Worm (Caenorhabditis elegans): ENCODE measurements around the gene F35H10.10.
"Not testable (repeated sequence)": the region's sequence is repeated elsewhere in the genome, so short reads cannot be mapped to it uniquely, and the experiment has no call there.

Gene F35H10.10

ce11 chrIV:8352036-8352435, 39.3 kb upstream of the F35H10.10 start, which contains the start of gene F17E9.16:
TSS of gene F17E9.16 (plus strand) at chrIV:8352336.
- TF ChIP-seq let-526 (GFP tag; IDR thresholded peaks at IDR 0.05); Y67H2A.10 (GFP tag; conservative IDR thresholded peaks at IDR 0.05); F37B4.10 (GFP tag; IDR thresholded peaks at IDR 0.05): not testable (repeated sequence)

ce11 chrIV:8348073-8348472, 35.3 kb upstream of the F35H10.10 start, which contains the start of gene F17E9.4:
TSS of gene F17E9.4 (plus strand) at chrIV:8348373.
- TF ChIP-seq atf-7 (tag; optimal IDR thresholded peaks at IDR 0.05) = no peak
- no peak for TF ChIP-seq F49E8.2 (tag; optimal IDR thresholded peaks at IDR 0.05; ENCODE audit: insufficient read depth)
- no peak for TF ChIP-seq let-607 (tag; optimal IDR thresholded peaks at IDR 0.05)
- no peak for TF ChIP-seq ceh-58 (GFP tag; IDR thresholded peaks at IDR 0.05)
- TF ChIP-seq nhr-90 (tag; optimal IDR thresholded peaks at IDR 0.05) = no peak
- TF ChIP-seq zim-3 (tag; optimal IDR thresholded peaks at IDR 0.05) = no peak
- no peak for TF ChIP-seq ztf-3 (GFP tag; optimal IDR thresholded peaks at IDR 0.05)
- TF ChIP-seq nhr-120 (GFP tag; IDR thresholded peaks at IDR 0.05) = no peak
- no peak for TF ChIP-seq F23B12.7 (tag; optimal IDR thresholded peaks at IDR 0.05; ENCODE audit: insufficient read depth)
- no peak for TF ChIP-seq ztf-25 (GFP tag; IDR thresholded peaks at IDR 0.05)
- no peak for TF ChIP-seq snpc-3.4 (tag; optimal IDR thresholded peaks at IDR 0.05)
- TF ChIP-seq attf-6 (GFP tag; IDR thresholded peaks at IDR 0.05) = no peak
- no peak for TF ChIP-seq nfyb-1 (GFP tag; IDR thresholded peaks at IDR 0.05)
- TF ChIP-seq unc-62 (GFP tag; optimal IDR thresholded peaks at IDR 0.05) = no peak
- no peak for TF ChIP-seq him-1 (tag; optimal IDR thresholded peaks at IDR 0.05)
- no peak for TF ChIP-seq lin-54 (GFP tag; optimal IDR thresholded peaks at IDR 0.05)
- no peak for TF ChIP-seq B0336.3 (GFP tag; IDR thresholded peaks at IDR 0.05)
- no peak for TF ChIP-seq lin-26 (GFP tag; IDR thresholded peaks at IDR 0.05)
- TF ChIP-seq hlh-12 (tag; optimal IDR thresholded peaks at IDR 0.05) = no peak
- no peak for TF ChIP-seq lin-40 (tag; optimal IDR thresholded peaks at IDR 0.05)

ce11 chrIV:8347051-8347450, 34.3 kb upstream of the F35H10.10 start, which contains the start of the genes F17E9.18 and F17E9.15:
TSS of gene F17E9.18 (minus strand) at chrIV:8347151.
TSS of gene F17E9.15 (plus strand) at chrIV:8347418.
- no peak for TF ChIP-seq mes-4 (tag; optimal IDR thresholded peaks at IDR 0.05)
- TF ChIP-seq F39B2.1 (GFP tag; IDR thresholded peaks at IDR 0.05) = no peak
- TF ChIP-seq K11D2.4 (GFP tag; IDR thresholded peaks at IDR 0.05) = no peak
- TF ChIP-seq gei-17 (GFP tag; optimal IDR thresholded peaks at IDR 0.05) = no peak
- TF ChIP-seq him-1 (tag; optimal IDR thresholded peaks at IDR 0.05) = no peak
- TF ChIP-seq B0019.2 (GFP tag; conservative IDR thresholded peaks at IDR 0.05) = no peak
- TF ChIP-seq tlf-1 (GFP tag; optimal IDR thresholded peaks at IDR 0.05) = no peak
- TF ChIP-seq atf-7 (tag; optimal IDR thresholded peaks at IDR 0.05) = no peak
- no peak for TF ChIP-seq ccch-3 (GFP tag; optimal IDR thresholded peaks at IDR 0.05)

ce11 chrIV:8345518-8345917, 32.8 kb upstream of the F35H10.10 start, which contains the start of gene F17E9.5:
TSS of gene F17E9.5 (plus strand) at chrIV:8345818.
- TF ChIP-seq F52B5.7 (tag; optimal IDR thresholded peaks at IDR 0.05) (no peak), dox-1 (GFP tag; IDR thresholded peaks at IDR 0.05) (no peak), snpc-3.4 (tag; optimal IDR thresholded peaks at IDR 0.05) (no peak), ZK185.1 (tag; optimal IDR thresholded peaks at IDR 0.05; ENCODE audit: poor library complexity, severe bottlenecking) (no peak), hmg-1.2 (GFP tag; IDR thresholded peaks at IDR 0.05) (no peak), attf-5 (GFP tag; optimal IDR thresholded peaks at IDR 0.05) (no peak), egl-18 (GFP tag; IDR thresholded peaks at IDR 0.05) (no peak), ccch-3 (GFP tag; optimal IDR thresholded peaks at IDR 0.05) (no peak), efl-1 (GFP tag; optimal IDR thresholded peaks at IDR 0.05) (no peak), gei-17 (GFP tag; optimal IDR thresholded peaks at IDR 0.05) (no peak), nhr-80 (tag; optimal IDR thresholded peaks at IDR 0.05) (no peak), somi-1 (GFP tag; optimal IDR thresholded peaks at IDR 0.05) (no peak), Y53G8AR.9 (GFP tag; conservative IDR thresholded peaks at IDR 0.05) (no peak)

Measured in whole organism, young adult.